Fruit fly (Drosophila melanogaster): ENCODE measurements around the gene Cyp313b1.

DNA sequence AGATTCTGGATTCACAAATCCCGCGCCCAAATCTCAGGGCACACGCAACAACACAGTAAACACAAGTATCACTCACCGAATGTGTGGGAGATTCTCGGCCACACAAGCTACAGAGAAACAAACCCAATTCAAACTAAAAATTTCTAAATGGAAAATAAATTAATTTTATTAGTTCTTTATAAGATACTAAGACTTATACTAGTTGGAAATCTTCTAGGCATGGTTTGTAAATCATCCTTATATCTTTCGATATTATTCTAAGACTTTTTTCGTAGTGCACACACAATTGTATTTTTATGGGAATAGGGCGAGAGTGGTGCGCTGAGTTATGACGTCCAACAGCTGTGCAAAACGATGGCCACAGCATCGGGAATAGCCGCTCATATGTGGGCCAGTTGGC, 26.4 kb downstream of the Cyp313b1 start:
- TF ChIP-seq usp (GFP tag; optimal IDR thresholded peaks at IDR 0.05) (no peak), psq (optimal IDR thresholded peaks at IDR 0.05) (no peak), CG8478 (optimal IDR thresholded peaks at IDR 0.05) (no peak), Dll (optimal IDR thresholded peaks at IDR 0.05) (no peak), pan (optimal IDR thresholded peaks at IDR 0.05) (no peak), EcR (GFP tag; optimal IDR thresholded peaks at IDR 0.05) (no peak)
